Worm (Caenorhabditis elegans) whole organism, late embryonic: ENCODE results near the gene aakg-1.

Experiments
- T23F11.4 ChIP-seq: fragments of 200-800 bp; sonication (Bioruptor generic); optimal IDR thresholded peaks from 2 replicates; lab custom pipeline; 2018; ENCODE audit warnings: mild to moderate bottlenecking, missing genetic modification characterization, missing compliant biosample characterization
- ceh-45 ChIP-seq: fragments of 200-800 bp; sonication (Bioruptor generic); IDR thresholded peaks from 2 replicates; pipeline ENCODE4 v1.3.6; 2022; ENCODE audit warnings: missing genetic modification reagents, missing genetic modification characterization, missing compliant biosample characterization
- ets-4 ChIP-seq: sonication (generic microtip); optimal IDR thresholded peaks from 2 replicates; lab custom pipeline; 2016; ENCODE audit warnings: missing genetic modification characterization, missing compliant biosample characterization
- fkh-6 ChIP-seq: sonication (generic microtip); optimal IDR thresholded peaks from 2 replicates; lab custom pipeline; 2016; ENCODE audit warnings: missing genetic modification characterization, missing compliant biosample characterization
- hlh-30 ChIP-seq: sonication (generic microtip); optimal IDR thresholded peaks from 2 replicates; lab custom pipeline; 2017; ENCODE audit warnings: antibody characterized with exemption, missing genetic modification characterization, missing compliant biosample characterization; ENCODE audit not compliant: insufficient read depth
- hlh-6 ChIP-seq: sonication (generic microtip); optimal IDR thresholded peaks from 2 replicates; lab custom pipeline; 2016; ENCODE audit warnings: missing genotype, missing genetic modification characterization, missing compliant biosample characterization
- odd-2 ChIP-seq: sonication (generic microtip); optimal IDR thresholded peaks from 2 replicates; lab custom pipeline; 2017; ENCODE audit warnings: antibody characterized with exemption, mild to moderate bottlenecking, missing genetic modification characterization, missing compliant biosample characterization
- pag-3 ChIP-seq: sonication (generic microtip); optimal IDR thresholded peaks from 2 replicates; lab custom pipeline; 2016; ENCODE audit warnings: missing compliant biosample characterization, missing genetic modification characterization, borderline replicate concordance
- pha-4 ChIP-seq: fragments of 150-350 bp; optimal IDR thresholded peaks from 2 replicates; lab custom pipeline; 2018; ENCODE audit warnings: missing biosample characterization, missing genetic modification reagents, missing genetic modification characterization
- pros-1 ChIP-seq: fragments of 150-350 bp; optimal IDR thresholded peaks from 2 replicates; lab custom pipeline; 2014; ENCODE audit warnings: missing biosample characterization, missing genetic modification reagents, missing genetic modification characterization
- rnt-1 ChIP-seq: sonication (generic microtip); optimal IDR thresholded peaks from 2 replicates; lab custom pipeline; 2016; ENCODE audit warnings: missing genetic modification characterization, missing compliant biosample characterization
- sdc-2 ChIP-seq: sonication (generic microtip); optimal IDR thresholded peaks from 2 replicates; lab custom pipeline; 2016; ENCODE audit warnings: missing genotype, missing genetic modification characterization, missing compliant biosample characterization

DNA sequence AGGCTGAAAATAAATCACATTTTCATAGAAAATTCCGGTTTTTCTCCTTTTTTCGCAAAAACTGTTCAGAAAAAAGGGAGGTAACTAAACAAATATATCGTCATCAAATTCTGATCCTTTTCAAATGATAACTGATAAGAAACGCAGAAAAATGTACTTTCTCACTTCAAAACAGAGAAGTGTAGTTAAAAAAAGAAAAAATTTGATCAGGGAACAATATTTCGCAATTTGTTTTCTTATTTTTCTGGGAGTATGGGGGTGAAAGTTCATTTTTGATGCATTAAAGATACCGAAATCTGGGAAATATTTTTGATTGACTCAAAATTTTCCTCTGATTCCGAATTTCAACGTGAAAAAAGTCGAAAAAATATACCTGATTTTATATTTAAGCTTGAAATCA, 31.0 kb upstream of the aakg-1 start:
- TF ChIP-seq pha-4 (tag; lab: Kevin White, UChicago) (no peak), hlh-6 (no peak), pros-1 (tag; lab: Kevin White, UChicago) (no peak), pag-3 (tag; lab: Kevin White, UChicago) (no peak), ceh-45 (no peak), odd-2 (tag; lab: Kevin White, UChicago) (no peak), hlh-30 (tag; lab: Kevin White, UChicago) (no peak), fkh-6 (tag; lab: Kevin White, UChicago) (no peak), T23F11.4 (no peak), sdc-2 (tag; lab: Kevin White, UChicago) (no peak), rnt-1 (no peak), ets-4 (no peak)
